Fruit fly (Drosophila melanogaster): ENCODE measurements around the gene CG34435.

CG34435 gene

DNA sequence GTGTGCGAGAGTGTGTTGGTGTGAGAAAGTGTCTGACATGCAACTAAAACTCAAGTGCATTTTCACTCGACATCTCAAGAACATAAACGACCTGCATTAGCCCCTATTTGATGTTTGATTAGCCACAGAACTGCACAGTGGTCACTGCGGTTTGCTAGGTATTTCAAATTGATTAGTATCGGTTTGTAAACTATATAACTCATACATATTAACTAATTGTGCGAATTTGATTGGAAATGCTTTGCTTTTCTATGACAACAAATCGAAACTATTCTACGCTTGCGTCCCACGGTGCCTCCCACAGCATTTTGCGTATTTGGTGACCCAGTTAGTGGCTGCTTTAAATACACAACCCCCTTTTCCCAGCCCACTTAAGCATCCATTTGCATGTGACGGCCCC, 20.4 kb upstream of the CG34435 start:
- TF ChIP-seq Eip78C (GFP tag) = peak; percentile 43
- no peak for TF ChIP-seq CG9139 (GFP tag; optimal IDR thresholded peaks at IDR 0.05)
- TF ChIP-seq CG6163 (GFP tag; IDR thresholded peaks at IDR 0.05) = 0 out of 3 replicates have a peak, but pooled peaks have one; percentile 31
- peak; percentile 56; the same call in 2 of the 3 replicates for TF ChIP-seq eg (GFP tag; IDR thresholded peaks at IDR 0.05)

DNA sequence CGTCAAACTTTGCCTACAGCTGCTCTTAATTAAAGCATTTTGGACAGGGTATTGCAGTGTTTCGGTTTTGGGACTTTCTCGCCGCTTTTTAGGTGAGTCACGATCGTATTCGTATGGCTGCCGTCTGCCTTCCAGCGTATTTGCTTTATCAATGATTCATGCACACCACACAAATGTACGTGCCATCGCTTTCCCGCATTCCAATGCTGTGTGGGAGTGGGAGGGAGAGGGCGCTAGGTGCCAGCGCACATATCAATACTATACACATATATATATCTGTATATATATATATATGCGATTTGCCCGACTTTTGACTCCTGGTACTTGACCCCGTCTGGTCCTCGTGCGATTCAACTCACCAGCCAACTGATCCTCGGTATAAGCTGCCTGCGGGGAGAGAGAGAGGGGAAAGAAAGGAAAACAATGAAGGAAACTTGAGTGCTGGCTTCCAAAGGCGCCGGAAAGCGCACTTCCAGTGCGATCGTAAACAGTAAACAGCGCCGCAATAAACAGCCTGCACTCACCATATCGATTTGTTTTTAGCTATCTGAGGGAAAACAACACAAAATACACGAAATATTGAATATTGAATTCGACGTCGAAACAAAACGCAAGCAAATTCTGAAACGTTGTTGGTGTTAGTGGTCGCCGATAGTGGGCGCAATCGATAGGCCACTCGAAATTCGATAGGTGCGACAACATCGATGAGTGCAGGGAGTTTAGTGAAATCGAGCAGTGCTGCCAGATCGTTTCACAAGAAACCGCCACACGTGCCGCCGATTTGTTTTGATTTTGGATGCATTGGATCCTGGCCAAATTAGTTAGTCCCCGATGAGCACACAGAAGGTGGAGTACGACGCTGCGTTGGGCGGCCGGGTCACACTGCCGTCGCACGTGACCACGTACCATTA, 7.9 kb upstream of the CG34435 start, which contains the start of the genes Mlc-c and Pop1:
Mlc-c (minus strand) TSS at position 647 of the 911 bp plus-strand sequence.
Pop1 (plus strand) TSS at position 756 of the 911 bp plus-strand sequence.
- TF ChIP-seq CG1621 (tag; optimal IDR thresholded peaks at IDR 0.05) (no peak), fkh (GFP tag; optimal IDR thresholded peaks at IDR 0.05) (peak; percentile 77), CG31627 (GFP tag; optimal IDR thresholded peaks at IDR 0.05) (no peak), svp (GFP tag) (peak; percentile 89), Sox15 (GFP tag; optimal IDR thresholded peaks at IDR 0.05) (no peak), CG10631 (GFP tag; optimal IDR thresholded peaks at IDR 0.05) (no peak), Smox (GFP tag; optimal IDR thresholded peaks at IDR 0.05) (no peak), CG6854 (GFP tag; optimal IDR thresholded peaks at IDR 0.05) (peak; percentile 9), Eip75B (GFP tag; optimal IDR thresholded peaks at IDR 0.05) (no peak), OdsH (GFP tag; optimal IDR thresholded peaks at IDR 0.05) (no peak), Sox14 (GFP tag; optimal IDR thresholded peaks at IDR 0.05) (no peak), CG11762 (GFP tag; optimal IDR thresholded peaks at IDR 0.05; ENCODE audit: insufficient read depth) (no peak)

DNA sequence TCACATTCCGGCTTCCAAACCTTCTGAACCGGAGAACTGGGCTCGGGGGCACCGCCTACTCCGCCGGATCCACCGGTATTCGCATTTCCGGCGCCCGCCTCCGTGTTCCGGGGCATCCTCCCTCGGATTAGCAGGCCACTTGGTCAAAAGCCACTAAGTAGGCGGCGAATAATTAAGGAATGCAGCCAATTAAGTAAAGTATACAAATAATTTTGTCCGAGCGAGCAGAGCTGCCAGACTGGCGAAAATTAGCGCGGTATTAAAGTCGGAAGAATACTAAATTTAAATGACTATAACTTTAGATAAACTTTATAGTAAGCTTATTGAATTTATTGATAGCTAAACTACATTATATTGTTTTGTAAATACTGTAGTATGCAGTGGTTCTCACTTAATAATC, 4.3 kb upstream of the CG34435 start, which contains the start of gene RhoGAP5A:
RhoGAP5A (minus strand) TSS at position 245 of the 400 bp plus-strand sequence.
- no peak for TF ChIP-seq Ets21C (GFP tag; optimal IDR thresholded peaks at IDR 0.05)
- peak; percentile 38 for TF ChIP-seq CG1621 (tag; optimal IDR thresholded peaks at IDR 0.05)

DNA sequence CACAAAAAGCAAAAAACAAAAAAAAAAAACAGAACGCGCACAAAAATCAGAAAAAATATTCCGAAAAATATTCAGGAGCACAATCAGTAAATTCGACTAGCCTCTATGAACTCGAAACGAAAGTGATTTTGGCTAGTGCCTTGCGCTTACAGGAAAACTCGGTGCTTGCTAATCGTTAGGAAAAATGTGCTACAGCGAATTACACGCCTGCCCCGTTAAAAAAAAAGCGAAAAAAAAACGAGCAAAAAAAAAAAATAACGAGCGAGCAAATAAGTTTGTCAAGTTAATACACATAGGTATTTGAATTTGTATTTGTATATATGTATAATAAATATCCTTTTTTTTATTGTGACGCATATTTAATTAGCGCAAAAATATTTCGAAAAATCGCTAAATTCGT, 2.0 kb upstream of the CG34435 start, which contains the start of gene CG34434:
CG34434 (minus strand) TSS at position 101 of the 400 bp plus-strand sequence.
- TF ChIP-seq achi (GFP tag; optimal IDR thresholded peaks at IDR 0.05) = no peak
- TF ChIP-seq Met (GFP tag; optimal IDR thresholded peaks at IDR 0.05) = no peak

DNA sequence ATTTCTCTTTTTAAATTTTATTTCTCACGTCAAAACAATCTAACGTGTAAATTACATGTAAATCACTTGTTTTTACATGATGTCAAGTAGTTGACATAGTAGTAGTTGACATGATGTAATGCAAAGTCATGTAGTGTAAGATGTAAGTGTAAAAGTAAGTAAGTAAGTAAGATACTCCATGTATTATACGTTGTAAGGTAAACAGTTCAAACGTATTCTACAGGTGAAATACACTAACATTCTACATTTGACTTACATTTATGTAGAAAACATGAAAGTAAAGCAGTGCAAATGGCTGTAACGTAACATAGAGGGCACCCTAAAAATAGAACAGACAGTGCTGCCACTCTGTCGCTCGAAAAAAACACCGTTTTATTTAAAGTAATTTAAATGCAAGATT, 1.3 kb downstream of the CG34435 start:
- TF ChIP-seq fd85E (GFP tag; optimal IDR thresholded peaks at IDR 0.05) (no peak), CG6808 (GFP tag; optimal IDR thresholded peaks at IDR 0.05) (no peak), Hr39 (GFP tag; optimal IDR thresholded peaks at IDR 0.05) (no peak)

DNA sequence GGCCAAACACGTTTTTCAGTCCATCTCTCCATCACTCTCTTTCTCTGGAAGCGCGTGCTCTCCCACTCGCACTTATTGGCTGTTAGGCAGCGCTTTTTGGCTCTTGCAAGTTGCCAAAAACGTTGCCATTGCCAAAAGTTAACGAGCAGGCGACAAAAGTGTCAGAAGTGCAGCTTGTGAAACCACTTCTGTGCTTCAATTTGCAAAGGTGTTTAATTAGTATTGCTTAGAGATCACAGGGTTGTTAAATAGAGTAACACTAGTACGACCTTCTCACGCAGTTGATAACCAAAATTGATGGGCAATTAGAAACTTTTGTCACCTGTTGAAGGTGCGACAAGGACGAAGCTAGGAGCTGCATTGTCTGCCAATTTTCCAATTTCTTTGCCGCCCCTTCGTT, 5.8 kb downstream of the CG34435 start:
- peak; percentile 55 for TF ChIP-seq cyc (GFP tag; optimal IDR thresholded peaks at IDR 0.05)
- no peak for TF ChIP-seq Ets96B (tag; optimal IDR thresholded peaks at IDR 0.05)
- TF ChIP-seq dsx (GFP tag; optimal IDR thresholded peaks at IDR 0.05; ENCODE audit: poor library complexity, severe bottlenecking) = no peak
- TF ChIP-seq CG6808 (GFP tag; optimal IDR thresholded peaks at IDR 0.05) = no peak
- TF ChIP-seq CG11762 (GFP tag; optimal IDR thresholded peaks at IDR 0.05; ENCODE audit: insufficient read depth) = no peak
- TF ChIP-seq CG8632 (GFP tag; optimal IDR thresholded peaks at IDR 0.05) = peak; percentile 32
- TF ChIP-seq salr (GFP tag; optimal IDR thresholded peaks at IDR 0.05) = no peak
- peak; percentile 67; the same call in 2 of the 3 replicates for TF ChIP-seq CG8119 (GFP tag; IDR thresholded peaks at IDR 0.05)
- TF ChIP-seq topi (GFP tag; optimal IDR thresholded peaks at IDR 0.05) = peak; percentile 60
- TF ChIP-seq CG34406 (GFP tag; optimal IDR thresholded peaks at IDR 0.05) = peak; percentile 26
- TF ChIP-seq CG15336 (GFP tag; IDR thresholded peaks at IDR 0.05) = peak; percentile 63
- no peak for TF ChIP-seq vri (GFP tag; optimal IDR thresholded peaks at IDR 0.05)
- peak; percentile 27 for TF ChIP-seq CG3919 (GFP tag; optimal IDR thresholded peaks at IDR 0.05)
- TF ChIP-seq Hr38 (GFP tag; optimal IDR thresholded peaks at IDR 0.05) = no peak
- TF ChIP-seq OdsH (GFP tag; optimal IDR thresholded peaks at IDR 0.05) = peak; percentile 44
- TF ChIP-seq Blimp-1 (GFP tag; optimal IDR thresholded peaks at IDR 0.05) = no peak
- TF ChIP-seq dac (GFP tag; optimal IDR thresholded peaks at IDR 0.05) = peak; percentile 53
- TF ChIP-seq Smox (GFP tag; optimal IDR thresholded peaks at IDR 0.05) = peak; percentile 60
- TF ChIP-seq net (GFP tag; optimal IDR thresholded peaks at IDR 0.05) = no peak
- no peak for TF ChIP-seq fd59A (GFP tag; optimal IDR thresholded peaks at IDR 0.05)
- no peak for TF ChIP-seq CG10669 (GFP tag; optimal IDR thresholded peaks at IDR 0.05)
- TF ChIP-seq achi (GFP tag; optimal IDR thresholded peaks at IDR 0.05) = peak; percentile 48
- no peak for TF ChIP-seq Lpt (GFP tag; optimal IDR thresholded peaks at IDR 0.05)
